Worm (Caenorhabditis elegans) whole organism, L2 larva: ENCODE data around the gene gldc-1.
A peak's percentile ranks its signal among the peaks of the same experiment; 100 is the strongest.

Experiments
- C34F6.9 ChIP-seq: fragments of 150-350 bp; optimal IDR thresholded peaks from 2 replicates; lab custom pipeline; 2014; ENCODE audit warnings: missing biosample characterization, missing genetic modification characterization
- F13H6.1 ChIP-seq: sonication (generic microtip); optimal IDR thresholded peaks from 2 replicates; lab custom pipeline; 2016; ENCODE audit warnings: missing genetic modification characterization, missing compliant biosample characterization
- R02D3.7 ChIP-seq: fragments of 150-350 bp; optimal IDR thresholded peaks from 2 replicates; lab custom pipeline; 2014; ENCODE audit warnings: missing biosample characterization, missing genetic modification characterization
- Y55F3AM.14 ChIP-seq: fragments of 200-800 bp; sonication (Bioruptor generic); optimal IDR thresholded peaks from 2 replicates; lab custom pipeline; 2018; ENCODE audit warnings: mild to moderate bottlenecking, missing genetic modification characterization, missing compliant biosample characterization
- ZK546.5 ChIP-seq: sonication (generic microtip); optimal IDR thresholded peaks from 2 replicates; lab custom pipeline; 2017; ENCODE audit warnings: missing biosample characterization, missing genetic modification characterization
- alr-1 ChIP-seq: fragments of 150-350 bp; optimal IDR thresholded peaks from 2 replicates; lab custom pipeline; 2014; ENCODE audit warnings: missing biosample characterization, missing genetic modification characterization
- aly-2 ChIP-seq: fragments of 150-350 bp; optimal IDR thresholded peaks from 2 replicates; lab custom pipeline; 2014; ENCODE audit warnings: missing biosample characterization, missing genetic modification characterization
- ama-1 ChIP-seq: fragments of 150-350 bp; optimal IDR thresholded peaks from 2 replicates; lab custom pipeline; 2018; ENCODE audit warnings: inconsistent platforms
- blmp-1 ChIP-seq: sonication (generic microtip); optimal IDR thresholded peaks from 2 replicates; lab custom pipeline; 2017; ENCODE audit warnings: missing genetic modification characterization, mild to moderate bottlenecking, missing compliant biosample characterization, antibody characterized with exemption, moderate library complexity; ENCODE audit not compliant: insufficient read depth
- ceh-16 ChIP-seq: fragments of 150-350 bp; optimal IDR thresholded peaks from 2 replicates; lab custom pipeline; 2014; ENCODE audit warnings: missing biosample characterization, missing genetic modification characterization
- ceh-82 ChIP-seq: fragments of 150-350 bp; optimal IDR thresholded peaks from 2 replicates; lab custom pipeline; 2014; ENCODE audit warnings: missing biosample characterization, missing genetic modification characterization
- crh-2 ChIP-seq: sonication (generic microtip); optimal IDR thresholded peaks from 2 replicates; lab custom pipeline; 2017; ENCODE audit warnings: missing biosample characterization, missing genetic modification characterization
- dmd-4 ChIP-seq: sonication (generic microtip); optimal IDR thresholded peaks from 2 replicates; lab custom pipeline; 2017; ENCODE audit warnings: missing biosample characterization, missing genetic modification characterization
- egl-27 ChIP-seq: sonication (generic microtip); optimal IDR thresholded peaks from 3 replicates; lab custom pipeline; 2017; ENCODE audit warnings: missing biosample characterization, missing genetic modification reagents, missing genetic modification characterization
- elt-1 ChIP-seq: fragments of 150-350 bp; optimal IDR thresholded peaks from 2 replicates; lab custom pipeline; 2014; ENCODE audit warnings: missing biosample characterization, missing genetic modification characterization
- elt-3 ChIP-seq: sonication (generic microtip); optimal IDR thresholded peaks from 2 replicates; lab custom pipeline; 2017; ENCODE audit warnings: missing biosample characterization, missing genetic modification characterization
- fos-1 ChIP-seq: fragments of 150-350 bp; optimal IDR thresholded peaks from 2 replicates; lab custom pipeline; 2014; ENCODE audit warnings: missing biosample characterization, missing genetic modification characterization
- gmeb-1 ChIP-seq: fragments of 150-350 bp; optimal IDR thresholded peaks from 2 replicates; lab custom pipeline; 2014; ENCODE audit warnings: missing biosample characterization, missing genetic modification characterization
- lin-13 ChIP-seq: fragments of 150-350 bp; optimal IDR thresholded peaks from 2 replicates; lab custom pipeline; 2014; ENCODE audit warnings: missing biosample characterization, missing genetic modification reagents, missing genetic modification characterization
- lin-39 ChIP-seq: fragments of 150-350 bp; optimal IDR thresholded peaks from 2 replicates; lab custom pipeline; 2014; ENCODE audit warnings: missing biosample characterization, missing genetic modification reagents, missing genetic modification characterization
- lsy-2 ChIP-seq, 2 experiments: fragments of 150-350 bp in 1 of 2; sonication (generic microtip) in 1 of 2; optimal IDR thresholded peaks; 2 replicates each; lab custom pipeline; 2014 to 2017; ENCODE audit warnings: missing biosample characterization in 2 of 2, missing genetic modification characterization in 2 of 2
- mab-5 ChIP-seq: fragments of 150-350 bp; optimal IDR thresholded peaks from 2 replicates; lab custom pipeline; 2014; ENCODE audit warnings: missing biosample characterization, missing genetic modification characterization
- mbf-1 ChIP-seq: sonication (generic microtip); optimal IDR thresholded peaks from 2 replicates; lab custom pipeline; 2017; ENCODE audit warnings: missing biosample characterization, missing genetic modification characterization
- mdl-1 ChIP-seq, 2 experiments: fragments of 150-350 bp in 1 of 2; sonication (generic microtip) in 1 of 2; optimal IDR thresholded peaks; 2 replicates each; lab custom pipeline; 2017; ENCODE audit warnings: missing biosample characterization in 2 of 2, missing genetic modification characterization in 2 of 2
- nhr-10 ChIP-seq: sonication (generic microtip); optimal IDR thresholded peaks from 2 replicates; lab custom pipeline; 2017; ENCODE audit warnings: missing biosample characterization, missing genetic modification characterization
- nhr-11 ChIP-seq: fragments of 150-350 bp; optimal IDR thresholded peaks from 2 replicates; lab custom pipeline; 2014; ENCODE audit warnings: missing biosample characterization, missing genetic modification characterization
- nhr-12 ChIP-seq: fragments of 150-350 bp; optimal IDR thresholded peaks from 2 replicates; lab custom pipeline; 2014; ENCODE audit warnings: missing biosample characterization, missing genetic modification characterization
- nhr-129 ChIP-seq: fragments of 150-350 bp; optimal IDR thresholded peaks from 2 replicates; lab custom pipeline; 2014; ENCODE audit warnings: missing biosample characterization, missing genetic modification characterization
- nhr-21 ChIP-seq: fragments of 150-350 bp; optimal IDR thresholded peaks from 2 replicates; lab custom pipeline; 2014; ENCODE audit warnings: missing biosample characterization, missing genetic modification characterization
- nhr-23 ChIP-seq: fragments of 150-350 bp; optimal IDR thresholded peaks from 2 replicates; lab custom pipeline; 2014; ENCODE audit warnings: missing biosample characterization, missing genetic modification reagents, missing genetic modification characterization
- nhr-237 ChIP-seq: fragments of 150-350 bp; optimal IDR thresholded peaks from 2 replicates; lab custom pipeline; 2014; ENCODE audit warnings: missing biosample characterization, missing genetic modification characterization
- nhr-6 ChIP-seq: fragments of 150-350 bp; optimal IDR thresholded peaks from 2 replicates; lab custom pipeline; 2014; ENCODE audit warnings: missing biosample characterization, missing genetic modification characterization
- nhr-77 ChIP-seq: fragments of 150-350 bp; optimal IDR thresholded peaks from 2 replicates; lab custom pipeline; 2014; ENCODE audit warnings: missing biosample characterization, missing genetic modification characterization
- peb-1 ChIP-seq: fragments of 150-350 bp; optimal IDR thresholded peaks from 2 replicates; lab custom pipeline; 2014; ENCODE audit warnings: missing biosample characterization, missing genetic modification characterization
- sem-4 ChIP-seq: fragments of 150-350 bp; optimal IDR thresholded peaks from 2 replicates; lab custom pipeline; 2014; ENCODE audit warnings: missing biosample characterization, missing genetic modification reagents, missing genetic modification characterization
- skn-1 ChIP-seq: sonication (generic microtip); optimal IDR thresholded peaks from 2 replicates; lab custom pipeline; 2017; ENCODE audit warnings: missing biosample characterization, missing genetic modification characterization
- sma-3 ChIP-seq: sonication (generic microtip); optimal IDR thresholded peaks from 2 replicates; lab custom pipeline; 2016; ENCODE audit warnings: missing genetic modification reagents, missing genetic modification characterization, missing compliant biosample characterization
- sma-9 ChIP-seq, 2 experiments: fragments of 150-350 bp in 1 of 2; sonication (generic microtip) in 1 of 2; optimal IDR thresholded peaks; 2 replicates each; lab custom pipeline; 2014 to 2016; ENCODE audit warnings: missing genetic modification characterization in 2 of 2, mild to moderate bottlenecking in 1 of 2, missing biosample characterization in 1 of 2, missing compliant biosample characterization in 1 of 2, missing genetic modification reagents in 1 of 2, moderate library complexity in 1 of 2
- snpc-4 ChIP-seq: fragments of 150-350 bp; optimal IDR thresholded peaks from 2 replicates; lab custom pipeline; 2014; ENCODE audit warnings: missing biosample characterization, missing genetic modification characterization
- unc-39 ChIP-seq: fragments of 150-350 bp; optimal IDR thresholded peaks from 2 replicates; lab custom pipeline; 2014; ENCODE audit warnings: missing biosample characterization, missing genetic modification characterization
- unc-55 ChIP-seq: fragments of 150-350 bp; sonication (generic microtip); optimal IDR thresholded peaks from 3 replicates; lab custom pipeline; 2014; ENCODE audit warnings: missing biosample characterization, missing genetic modification reagents, missing genetic modification characterization
- unc-62 ChIP-seq: fragments of 150-350 bp; optimal IDR thresholded peaks from 2 replicates; lab custom pipeline; 2014; ENCODE audit warnings: missing biosample characterization, missing genetic modification reagents, missing genetic modification characterization
- zag-1 ChIP-seq: fragments of 150-350 bp; optimal IDR thresholded peaks from 2 replicates; lab custom pipeline; 2014; ENCODE audit warnings: missing biosample characterization, missing genetic modification characterization
- ztf-11 ChIP-seq: sonication (generic microtip); optimal IDR thresholded peaks from 2 replicates; lab custom pipeline; 2017; ENCODE audit warnings: missing biosample characterization, missing genetic modification characterization
- ztf-4 ChIP-seq: fragments of 150-350 bp; optimal IDR thresholded peaks from 2 replicates; lab custom pipeline; 2014; ENCODE audit warnings: missing biosample characterization, missing genetic modification characterization

gldc-1 gene

DNA sequence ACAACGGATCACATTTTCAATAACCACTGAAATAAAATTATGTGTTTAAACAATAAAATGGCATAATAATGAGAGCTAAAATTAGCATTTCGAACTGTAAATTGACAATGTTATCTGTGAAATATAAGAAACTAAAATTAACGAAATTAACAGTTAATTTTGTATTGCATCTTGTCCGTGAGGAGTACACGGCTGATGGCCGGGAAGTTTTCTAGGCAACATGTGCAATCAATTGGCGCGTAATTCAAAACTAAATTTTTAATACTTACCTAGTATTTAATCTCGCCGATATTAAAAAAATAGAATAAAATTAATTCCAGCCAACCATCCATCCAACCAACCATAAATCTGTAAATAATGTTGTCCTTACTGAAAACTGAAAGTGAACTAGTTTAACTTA, 11.3 kb downstream of the gldc-1 start:
- TF ChIP-seq R02D3.7 (tag; lab: Kevin White, UChicago) (no peak), Y55F3AM.14 (GFP tag; lab: Kevin White, UChicago) (no peak), nhr-12 (tag; lab: Kevin White, UChicago) (no peak), nhr-10 (tag; lab: Kevin White, UChicago) (no peak), crh-2 (peak; percentile 77), nhr-11 (tag; lab: Kevin White, UChicago) (no peak), nhr-129 (tag; lab: Kevin White, UChicago) (peak; percentile 56), ztf-4 (tag; lab: Kevin White, UChicago) (peak; percentile 43), unc-55 (peak; percentile 75), nhr-23 (tag; lab: Kevin White, UChicago) (no peak), elt-3 (tag; lab: Kevin White, UChicago) (no peak), ztf-11 (tag; lab: Kevin White, UChicago) (no peak), mdl-1 (tag; optimal IDR thresholded peaks at IDR 0.05; lab: Kevin White, UChicago) (no peak), egl-27 (tag; lab: Kevin White, UChicago) (peak; percentile 36), alr-1 (tag; lab: Kevin White, UChicago) (no peak), sma-3 (GFP tag; lab: Kevin White, UChicago) (peak; percentile 90), snpc-4 (tag; lab: Kevin White, UChicago) (peak; percentile 72), nhr-21 (peak; percentile 79), ZK546.5 (tag; lab: Kevin White, UChicago) (no peak), ceh-16 (tag; lab: Kevin White, UChicago) (peak; percentile 45), unc-39 (tag; lab: Kevin White, UChicago) (no peak), sma-9 (GFP tag; optimal IDR thresholded peaks at IDR 0.05; lab: Kevin White, UChicago) (peak; percentile 95), sma-9 (tag; optimal IDR thresholded peaks at IDR 0.05; lab: Kevin White, UChicago) (no peak), peb-1 (tag; lab: Kevin White, UChicago) (no peak), ama-1 (lab: Kevin White, UChicago) (no peak), nhr-6 (tag; lab: Kevin White, UChicago) (peak; percentile 72), ceh-82 (no peak), nhr-237 (tag; lab: Kevin White, UChicago) (no peak), sem-4 (tag; lab: Kevin White, UChicago) (peak; percentile 59), fos-1 (tag; lab: Kevin White, UChicago) (peak; percentile 5), lin-39 (tag; lab: Kevin White, UChicago) (no peak), zag-1 (peak; percentile 4), aly-2 (tag; lab: Kevin White, UChicago) (no peak), blmp-1 (tag; lab: Kevin White, UChicago) (peak; percentile 50), lsy-2 (tag; optimal IDR thresholded peaks at IDR 0.05; lab: Kevin White, UChicago) (peak; percentile 77 to 91), skn-1 (tag; lab: Kevin White, UChicago) (no peak), elt-1 (tag; lab: Kevin White, UChicago) (no peak), unc-62 (no peak), F13H6.1 (tag; lab: Kevin White, UChicago) (peak; percentile 83), dmd-4 (tag; lab: Kevin White, UChicago) (peak; percentile 6), nhr-77 (tag; lab: Kevin White, UChicago) (no peak), lin-13 (GFP tag; lab: Kevin White, UChicago) (peak; percentile 71), C34F6.9 (tag; lab: Kevin White, UChicago) (peak; percentile 70), gmeb-1 (tag; lab: Kevin White, UChicago) (peak; percentile 98), mbf-1 (tag; lab: Kevin White, UChicago) (no peak), mab-5 (tag; lab: Kevin White, UChicago) (peak; percentile 43)

DNA sequence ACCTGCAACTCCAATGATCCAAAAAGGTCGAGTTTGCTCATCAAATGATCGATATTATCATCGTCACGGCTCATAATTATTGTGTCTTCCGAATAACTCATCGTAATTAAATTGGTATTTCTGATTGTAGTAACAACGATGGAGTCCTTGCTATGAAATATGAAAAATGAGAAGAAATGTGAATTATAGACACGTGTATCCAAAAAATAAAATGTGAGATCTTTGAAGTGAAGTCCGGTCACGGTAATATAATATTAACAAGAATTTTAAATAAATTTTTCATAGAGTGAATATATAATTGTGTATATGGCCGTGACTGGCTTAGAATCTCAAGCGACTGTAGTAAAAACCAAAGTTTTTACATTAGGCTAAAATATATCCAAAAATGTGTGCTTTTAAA, 16.8 kb downstream of the gldc-1 start, which contains the start of gene H12I13.1:
Gene H12I13.1 (minus strand): TSS at position 101 of the 400 bp plus-strand sequence.
- TF ChIP-seq C34F6.9 (tag; lab: Kevin White, UChicago) (no peak), lsy-2 (tag; optimal IDR thresholded peaks at IDR 0.05; lab: Kevin White, UChicago) (no peak), snpc-4 (tag; lab: Kevin White, UChicago) (no peak), nhr-129 (tag; lab: Kevin White, UChicago) (no peak), zag-1 (no peak), blmp-1 (tag; lab: Kevin White, UChicago) (no peak), nhr-11 (tag; lab: Kevin White, UChicago) (no peak), elt-1 (tag; lab: Kevin White, UChicago) (no peak), ceh-82 (no peak), lin-13 (GFP tag; lab: Kevin White, UChicago) (no peak), Y55F3AM.14 (GFP tag; lab: Kevin White, UChicago) (no peak), ztf-4 (tag; lab: Kevin White, UChicago) (no peak), skn-1 (tag; lab: Kevin White, UChicago) (no peak), nhr-12 (tag; lab: Kevin White, UChicago) (no peak)
